Worm (Caenorhabditis elegans) whole organism, late embryonic: ENCODE measurements around the gene B0250.7.

Source experiments
- F13H6.1 ChIP-seq: sonication (generic microtip); optimal IDR thresholded peaks from 2 replicates; lab custom pipeline; 2016; ENCODE audit warnings: missing genetic modification characterization, missing compliant biosample characterization
- ets-4 ChIP-seq: sonication (generic microtip); optimal IDR thresholded peaks from 2 replicates; lab custom pipeline; 2016; ENCODE audit warnings: missing genetic modification characterization, missing compliant biosample characterization
- eyg-1 ChIP-seq: sonication (generic microtip); optimal IDR thresholded peaks from 2 replicates; lab custom pipeline; 2016; ENCODE audit warnings: missing genotype, missing genetic modification characterization, missing compliant biosample characterization
- hlh-30 ChIP-seq: sonication (generic microtip); optimal IDR thresholded peaks from 2 replicates; lab custom pipeline; 2017; ENCODE audit warnings: antibody characterized with exemption, missing genetic modification characterization, missing compliant biosample characterization; ENCODE audit not compliant: insufficient read depth
- nhr-11 ChIP-seq: fragments of 150-350 bp; optimal IDR thresholded peaks from 2 replicates; lab custom pipeline; 2014; ENCODE audit warnings: missing biosample characterization, missing genetic modification characterization
- pha-4 ChIP-seq: fragments of 150-350 bp; optimal IDR thresholded peaks from 2 replicates; lab custom pipeline; 2018; ENCODE audit warnings: missing biosample characterization, missing genetic modification reagents, missing genetic modification characterization
- sdc-2 ChIP-seq: sonication (generic microtip); optimal IDR thresholded peaks from 2 replicates; lab custom pipeline; 2016; ENCODE audit warnings: missing genotype, missing genetic modification characterization, missing compliant biosample characterization
- unc-55 ChIP-seq: sonication (generic microtip); optimal IDR thresholded peaks from 2 replicates; lab custom pipeline; 2017; ENCODE audit warnings: missing biosample characterization, missing genetic modification reagents, missing genetic modification characterization
- unc-86 ChIP-seq: sonication (generic microtip); optimal IDR thresholded peaks from 2 replicates; lab custom pipeline; 2016; ENCODE audit warnings: missing genetic modification characterization, missing compliant biosample characterization
- zip-5 ChIP-seq: sonication (generic microtip); optimal IDR thresholded peaks from 2 replicates; lab custom pipeline; 2016; ENCODE audit warnings: missing genetic modification characterization, missing compliant biosample characterization

- no peak for TF ChIP-seq eyg-1 (tag; lab: Kevin White, UChicago)
- TF ChIP-seq pha-4 (tag; lab: Kevin White, UChicago), result no peak
- TF ChIP-seq ets-4 (tag; lab: Kevin White, UChicago), result no peak
- TF ChIP-seq hlh-30 (tag; lab: Kevin White, UChicago), result no peak
- no peak for TF ChIP-seq zip-5 (tag; lab: Kevin White, UChicago)
- no peak for TF ChIP-seq unc-86
- TF ChIP-seq unc-55 (GFP tag; lab: Kevin White, UChicago), result no peak
- TF ChIP-seq nhr-11 (tag; lab: Kevin White, UChicago), result no peak
- TF ChIP-seq F13H6.1 (tag; lab: Kevin White, UChicago), result no peak
- TF ChIP-seq sdc-2, result no peak
Observed at ce11 chrV:20517005-20517404, 41.1 kb upstream of the B0250.7 start.
